Fruit fly (Drosophila melanogaster): Measurements from ENCODE around the gene Arts.
A peak's percentile ranks its signal among the peaks of the same experiment; 100 is the strongest.

Gene Arts

DNA sequence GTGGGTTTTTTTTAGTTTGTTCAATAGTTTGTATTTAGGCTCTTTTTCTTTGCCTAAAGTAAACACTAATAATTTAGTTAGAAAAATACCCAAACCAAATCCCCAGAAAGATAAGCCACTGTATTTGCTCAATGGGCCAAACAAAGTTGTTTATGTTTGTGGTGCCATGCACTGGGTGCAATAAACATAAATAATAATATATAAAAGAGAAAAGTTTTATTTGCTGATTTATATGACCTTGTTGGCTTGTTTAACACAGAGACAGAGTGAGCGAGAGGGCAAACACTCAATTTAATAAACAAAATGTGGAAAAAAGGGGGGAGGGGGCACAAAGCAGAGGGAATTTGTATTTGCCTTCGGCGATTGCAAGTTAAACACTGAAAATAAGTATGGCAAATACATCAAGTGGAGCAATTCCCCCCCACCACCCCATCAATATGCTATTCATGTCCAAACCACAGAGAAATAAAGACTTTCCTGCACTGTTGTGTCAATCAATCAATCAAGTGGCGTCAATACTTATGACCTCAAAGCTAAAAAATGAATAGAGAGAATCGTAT is 37.9 kb downstream of the Arts start (continued):
- TF ChIP-seq gce (GFP tag; IDR thresholded peaks at IDR 0.05) (no peak), salm (tag; optimal IDR thresholded peaks at IDR 0.05) (peak; percentile 64), crp (GFP tag; optimal IDR thresholded peaks at IDR 0.05) (no peak), Ada2b (GFP tag; IDR thresholded peaks at IDR 0.05) (no peak), sd (tag; optimal IDR thresholded peaks at IDR 0.05) (no peak), Neu2 (GFP tag; optimal IDR thresholded peaks at IDR 0.05; ENCODE audit: borderline replicate concordance) (no peak), CG17568 (GFP tag; optimal IDR thresholded peaks at IDR 0.05) (peak; percentile 58), NK7.1 (GFP tag; optimal IDR thresholded peaks at IDR 0.05) (no peak), CG6854 (GFP tag; optimal IDR thresholded peaks at IDR 0.05) (no peak), CG14965 (GFP tag; optimal IDR thresholded peaks at IDR 0.05; ENCODE audit: borderline replicate concordance) (no peak), cas (GFP tag; IDR thresholded peaks at IDR 0.05) (no peak), CG17829 (tag; optimal IDR thresholded peaks at IDR 0.05) (peak; percentile 13), CG30431 (GFP tag; optimal IDR thresholded peaks at IDR 0.05) (no peak), CG8388 (GFP tag; optimal IDR thresholded peaks at IDR 0.05) (peak; percentile 6), trem (tag; optimal IDR thresholded peaks at IDR 0.05) (peak; percentile 60), Elba2 (GFP tag; optimal IDR thresholded peaks at IDR 0.05) (no peak), CG1603 (tag; optimal IDR thresholded peaks at IDR 0.05) (no peak), B-H1 (GFP tag; IDR thresholded peaks at IDR 0.05) (no peak), repo (GFP tag; optimal IDR thresholded peaks at IDR 0.05) (no peak), CG9215 (GFP tag; IDR thresholded peaks at IDR 0.05) (no peak), CG4328 (GFP tag; optimal IDR thresholded peaks at IDR 0.05) (no peak), Bteb2 (GFP tag; optimal IDR thresholded peaks at IDR 0.05) (no peak), CG32767 (GFP tag; IDR thresholded peaks at IDR 0.05) (no peak), CG1233 (GFP tag; optimal IDR thresholded peaks at IDR 0.05) (peak; percentile 40), gsb-n (tag; optimal IDR thresholded peaks at IDR 0.05) (peak; percentile 77), pan (optimal IDR thresholded peaks at IDR 0.05) (no peak), pan (GFP tag; optimal IDR thresholded peaks at IDR 0.05 in 1 of 2, IDR thresholded peaks at IDR 0.05 in 1 of 2) (peak in 1 of 2 experiments; percentile 13), Mad (GFP tag; optimal IDR thresholded peaks at IDR 0.05) (no peak), Meics (GFP tag; optimal IDR thresholded peaks at IDR 0.05) (no peak), CG6254 (GFP tag; optimal IDR thresholded peaks at IDR 0.05) (peak; percentile 76), CG3726 (GFP tag; IDR thresholded peaks at IDR 0.05) (no peak), Asciz (GFP tag; optimal IDR thresholded peaks at IDR 0.05) (peak; percentile 84), CG5245 (GFP tag; optimal IDR thresholded peaks at IDR 0.05) (no peak), CG11504 (tag; optimal IDR thresholded peaks at IDR 0.05) (peak; percentile 30), tgo (GFP tag; IDR thresholded peaks at IDR 0.05) (no peak), grau (tag; optimal IDR thresholded peaks at IDR 0.05) (peak; percentile 7), CG17359 (tag; optimal IDR thresholded peaks at IDR 0.05) (peak; percentile 47), ash1 (GFP tag; optimal IDR thresholded peaks at IDR 0.05) (no peak), CG18011 (GFP tag; optimal IDR thresholded peaks at IDR 0.05) (no peak), ssp (GFP tag; IDR thresholded peaks at IDR 0.05) (no peak), CG10274 (GFP tag; optimal IDR thresholded peaks at IDR 0.05) (no peak), ewg (GFP tag; optimal IDR thresholded peaks at IDR 0.05) (peak; percentile 11), CG15269 (tag; optimal IDR thresholded peaks at IDR 0.05) (no peak), Nf-YB (GFP tag; optimal IDR thresholded peaks at IDR 0.05) (peak; percentile 36), abd-A (tag; optimal IDR thresholded peaks at IDR 0.05) (no peak), CG31441 (GFP tag; IDR thresholded peaks at IDR 0.05) (peak; percentile 76), CG11696 (GFP tag; IDR thresholded peaks at IDR 0.05) (no peak), CG12071 (GFP tag; optimal IDR thresholded peaks at IDR 0.05) (no peak), CG10543 (GFP tag; optimal IDR thresholded peaks at IDR 0.05) (no peak), corto (GFP tag; optimal IDR thresholded peaks at IDR 0.05) (no peak)

All from whole organism, embryonic.